Fruit fly (Drosophila melanogaster) whole organism, embryonic: ENCODE data around the gene Ide.
A peak's percentile ranks its signal among the peaks of the same experiment; 100 is the strongest.

Source experiments
- Aef1 ChIP-seq: fragments of 200-800 bp; sonication (Bioruptor generic); IDR thresholded peaks from 3 replicates; pipeline ENCODE4 v1.3.6; 2022; ENCODE audit warnings: missing biosample characterization, missing genetic modification characterization
- Antp ChIP-seq: fragments of 200-800 bp; sonication (Bioruptor generic); optimal IDR thresholded peaks from 3 replicates; lab custom pipeline; 2016; ENCODE audit warnings: missing biosample characterization, missing genetic modification characterization
- Atf3 ChIP-seq: fragments of 200-800 bp; sonication (Bioruptor generic); optimal IDR thresholded peaks from 3 replicates; lab custom pipeline; 2016; ENCODE audit warnings: missing biosample characterization, missing genetic modification characterization
- Bgb ChIP-seq: fragments of 200-800 bp; sonication (Bioruptor generic); IDR thresholded peaks from 2 replicates; pipeline ENCODE4 v1.3.6; 2022; ENCODE audit warnings: missing biosample characterization, missing genetic modification characterization; ENCODE audit not compliant: partially characterized antibody
- CG10209 ChIP-seq: fragments of 200-800 bp; sonication (Bioruptor generic); optimal IDR thresholded peaks from 3 replicates; lab custom pipeline; 2017; ENCODE audit warnings: missing biosample characterization, mild to moderate bottlenecking, missing genetic modification characterization, missing genetic modification reagents
- CG10267 ChIP-seq: fragments of 200-800 bp; sonication (Bioruptor generic); optimal IDR thresholded peaks from 2 replicates; lab custom pipeline; 2018; ENCODE audit warnings: missing biosample characterization, mild to moderate bottlenecking, missing genetic modification characterization, moderate library complexity
- CG10431 ChIP-seq: fragments of 200-800 bp; sonication (Bioruptor generic); optimal IDR thresholded peaks from 3 replicates; lab custom pipeline; 2018; ENCODE audit warnings: missing biosample characterization, mild to moderate bottlenecking, missing genetic modification characterization
- CG11085 ChIP-seq: fragments of 200-800 bp; sonication (Bioruptor generic); IDR thresholded peaks from 2 replicates; pipeline ENCODE4 v1.3.6; 2022; ENCODE audit warnings: missing biosample characterization, missing genetic modification characterization
- CG11093 ChIP-seq: fragments of 200-800 bp; sonication (Bioruptor generic); IDR thresholded peaks from 3 replicates; pipeline ENCODE4 v1.3.6; 2022; ENCODE audit warnings: missing biosample characterization, missing genetic modification characterization
- CG17359 ChIP-seq: fragments of 200-800 bp; sonication (Bioruptor generic); optimal IDR thresholded peaks from 3 replicates; lab custom pipeline; 2018; ENCODE audit warnings: missing biosample characterization, mild to moderate bottlenecking, missing genetic modification characterization, moderate library complexity
- CG18011 ChIP-seq: fragments of 200-800 bp; sonication (Bioruptor generic); optimal IDR thresholded peaks from 2 replicates; lab custom pipeline; 2017; ENCODE audit warnings: missing biosample characterization, missing genetic modification characterization, mild to moderate bottlenecking, moderate library complexity, missing genotype
- CG18476 ChIP-seq: fragments of 200-800 bp; sonication (Bioruptor generic); optimal IDR thresholded peaks from 2 replicates; lab custom pipeline; 2016; ENCODE audit warnings: missing biosample characterization, mild to moderate bottlenecking, missing genetic modification characterization
- CG2129 ChIP-seq: fragments of 200-800 bp; sonication (Bioruptor generic); IDR thresholded peaks from 2 replicates; pipeline ENCODE4 v1.3.6; 2022; ENCODE audit warnings: missing biosample characterization, missing genetic modification characterization; ENCODE audit not compliant: partially characterized antibody
- CG30020 ChIP-seq: fragments of 200-800 bp; optimal IDR thresholded peaks from 2 replicates; lab custom pipeline; 2019; ENCODE audit warnings: missing biosample characterization, mild to moderate bottlenecking, missing genetic modification characterization, moderate library complexity
- CG4282 ChIP-seq: fragments of 200-800 bp; sonication (Bioruptor generic); optimal IDR thresholded peaks from 2 replicates; lab custom pipeline; 2016; ENCODE audit warnings: missing biosample characterization, missing genetic modification characterization
- CG4360 ChIP-seq: fragments of 200-800 bp; sonication (Bioruptor generic); IDR thresholded peaks from 2 replicates; pipeline ENCODE4 v1.3.6; 2022; ENCODE audit warnings: missing biosample characterization, missing genetic modification characterization
- CG6272 ChIP-seq: fragments of 200-800 bp; sonication (Bioruptor generic); IDR thresholded peaks from 2 replicates; pipeline ENCODE4 v1.3.6; 2022; ENCODE audit warnings: missing biosample characterization, missing genetic modification characterization
- CG7357 ChIP-seq: fragments of 200-800 bp; sonication (Bioruptor generic); IDR thresholded peaks from 3 replicates; pipeline ENCODE4 v1.3.6; 2022; ENCODE audit warnings: missing biosample characterization, missing genetic modification characterization
- CG7786 ChIP-seq: fragments of 200-800 bp; sonication (Bioruptor generic); optimal IDR thresholded peaks from 2 replicates; lab custom pipeline; 2016; ENCODE audit warnings: missing biosample characterization, missing genetic modification characterization
- CG8388 ChIP-seq: fragments of 200-800 bp; sonication (Bioruptor generic); optimal IDR thresholded peaks from 2 replicates; lab custom pipeline; 2019; ENCODE audit warnings: missing biosample characterization, mild to moderate bottlenecking, missing genetic modification characterization, moderate library complexity
- CG9215 ChIP-seq: fragments of 200-800 bp; sonication (Bioruptor generic); IDR thresholded peaks from 2 replicates; pipeline ENCODE4 v1.3.6; 2022; ENCODE audit warnings: missing biosample characterization, missing genetic modification characterization
- CTCF ChIP-seq: fragments of 200-800 bp; sonication (Bioruptor generic); optimal IDR thresholded peaks from 2 replicates; lab custom pipeline; 2017; ENCODE audit warnings: missing biosample characterization, mild to moderate bottlenecking, missing genetic modification characterization, moderate library complexity
- Dad ChIP-seq: fragments of 200-800 bp; sonication (Bioruptor generic); optimal IDR thresholded peaks from 3 replicates; lab custom pipeline; 2016; ENCODE audit warnings: missing biosample characterization, missing genetic modification characterization
- Jarid2 ChIP-seq: fragments of 200-800 bp; sonication (Bioruptor generic); optimal IDR thresholded peaks from 3 replicates; lab custom pipeline; 2017; ENCODE audit warnings: mild to moderate bottlenecking, missing biosample characterization, missing genetic modification reagents, missing genetic modification characterization
- MTF-1 ChIP-seq: fragments of 200-800 bp; sonication (Bioruptor generic); optimal IDR thresholded peaks from 2 replicates; lab custom pipeline; 2018; ENCODE audit warnings: missing biosample characterization, mild to moderate bottlenecking, missing genetic modification characterization, borderline replicate concordance
- Med ChIP-seq: fragments of 200-800 bp; sonication (Bioruptor generic); peaks from one replicate; lab custom pipeline; 2016; ENCODE audit warnings: missing biosample characterization, missing genetic modification characterization, mild to moderate bottlenecking, inconsistent platforms, moderate library complexity
- Myb ChIP-seq: fragments of 200-800 bp; sonication (Bioruptor generic); optimal IDR thresholded peaks from 2 replicates; lab custom pipeline; 2016; ENCODE audit warnings: missing biosample characterization, missing genetic modification characterization
- NFAT ChIP-seq: fragments of 200-800 bp; sonication (Bioruptor generic); IDR thresholded peaks from 2 replicates; pipeline ENCODE4 v1.3.6; 2022; ENCODE audit warnings: missing biosample characterization, missing genetic modification characterization
- Oaz ChIP-seq: fragments of 200-800 bp; sonication (Bioruptor generic); IDR thresholded peaks from 2 replicates; pipeline ENCODE4 v1.3.6; 2022; ENCODE audit warnings: missing biosample characterization, missing genetic modification characterization
- Opbp ChIP-seq: fragments of 200-800 bp; sonication (Bioruptor generic); IDR thresholded peaks from 3 replicates; pipeline ENCODE4 v1.3.6; 2022; ENCODE audit warnings: missing biosample characterization, missing genetic modification characterization; ENCODE audit not compliant: partially characterized antibody
- Sry-δ ChIP-seq: fragments of 200-800 bp; sonication (Bioruptor generic); optimal IDR thresholded peaks from 2 replicates; lab custom pipeline; 2016; ENCODE audit warnings: missing biosample characterization, missing genetic modification characterization
- TFAM ChIP-seq: fragments of 200-800 bp; sonication (Bioruptor generic); optimal IDR thresholded peaks from 2 replicates; lab custom pipeline; 2017; ENCODE audit warnings: missing biosample characterization, missing genetic modification characterization, inconsistent platforms
- Tbp ChIP-seq: fragments of >200 bp; optimal IDR thresholded peaks from 2 replicates; lab custom pipeline; 2018; ENCODE audit warnings: missing biosample characterization, missing genetic modification characterization
- btn ChIP-seq: fragments of 200-800 bp; sonication (Bioruptor generic); optimal IDR thresholded peaks from 2 replicates; lab custom pipeline; 2016; ENCODE audit warnings: missing biosample characterization, missing genetic modification characterization
- croc ChIP-seq: fragments of 200-800 bp; sonication (Bioruptor generic); conservative IDR thresholded peaks from 3 replicates; pipeline ENCODE4 v1.3.6; 2022; ENCODE audit warnings: missing biosample characterization, missing genetic modification characterization
- crp ChIP-seq, 2 experiments: fragments of 200-800 bp; sonication (Bioruptor generic); optimal IDR thresholded peaks; 2 replicates in 1 of 2; 3 replicates in 1 of 2; lab custom pipeline; 2017; ENCODE audit warnings: missing biosample characterization in 2 of 2, missing genetic modification characterization in 2 of 2, mild to moderate bottlenecking in 1 of 2, moderate library complexity in 1 of 2
- cwo ChIP-seq: fragments of 200-800 bp; sonication (Bioruptor generic); optimal IDR thresholded peaks from 3 replicates; lab custom pipeline; 2017; ENCODE audit warnings: missing biosample characterization, missing genetic modification characterization, mild to moderate bottlenecking, moderate library complexity, missing genetic modification reagents
- dimm ChIP-seq: fragments of 200-800 bp; sonication (Bioruptor generic); IDR thresholded peaks from 2 replicates; pipeline ENCODE4 v1.3.6; 2022; ENCODE audit warnings: missing biosample characterization, missing genetic modification characterization
- disco-r ChIP-seq: fragments of 200-800 bp; sonication (Bioruptor generic); optimal IDR thresholded peaks from 2 replicates; lab custom pipeline; 2016; ENCODE audit warnings: missing biosample characterization, missing genetic modification characterization
- dmrt11E ChIP-seq: fragments of 200-800 bp; sonication (Bioruptor generic); optimal IDR thresholded peaks from 3 replicates; lab custom pipeline; 2018; ENCODE audit warnings: missing biosample characterization, mild to moderate bottlenecking, missing genetic modification characterization, moderate library complexity
- gce ChIP-seq: fragments of 200-800 bp; sonication (Bioruptor generic); IDR thresholded peaks from 3 replicates; pipeline ENCODE4 v1.3.6; 2022; ENCODE audit warnings: missing biosample characterization, missing genetic modification characterization
- gfzf ChIP-seq: fragments of 200-800 bp; sonication (Bioruptor generic); optimal IDR thresholded peaks from 2 replicates; lab custom pipeline; 2016; ENCODE audit warnings: missing biosample characterization, mild to moderate bottlenecking, missing genetic modification characterization, moderate library complexity
- ind ChIP-seq: fragments of 200-800 bp; sonication (Bioruptor generic); optimal IDR thresholded peaks from 3 replicates; lab custom pipeline; 2016; ENCODE audit warnings: missing biosample characterization, missing genetic modification characterization
- inv ChIP-seq: fragments of 200-800 bp; sonication (Bioruptor generic); IDR thresholded peaks from 2 replicates; pipeline ENCODE4 v1.3.6; 2022; ENCODE audit warnings: missing biosample characterization, missing genetic modification characterization; ENCODE audit not compliant: partially characterized antibody
- jing ChIP-seq: fragments of 200-800 bp; sonication (Bioruptor generic); optimal IDR thresholded peaks from 2 replicates; lab custom pipeline; 2018; ENCODE audit warnings: missing biosample characterization, mild to moderate bottlenecking, missing genetic modification characterization
- nerfin-2 ChIP-seq: fragments of 200-800 bp; sonication (Bioruptor generic); IDR thresholded peaks from 2 replicates; pipeline ENCODE4 v1.3.6; 2022; ENCODE audit warnings: missing biosample characterization, missing genetic modification characterization; ENCODE audit not compliant: partially characterized antibody
- pfk ChIP-seq: fragments of 200-800 bp; sonication (Bioruptor generic); optimal IDR thresholded peaks from 2 replicates; lab custom pipeline; 2018; ENCODE audit warnings: missing biosample characterization, mild to moderate bottlenecking, missing genetic modification characterization, moderate library complexity
- phol ChIP-seq: fragments of 200-800 bp; sonication (Bioruptor generic); optimal IDR thresholded peaks from 3 replicates; lab custom pipeline; 2018; ENCODE audit warnings: missing biosample characterization, mild to moderate bottlenecking, missing genetic modification characterization, moderate library complexity
- pita ChIP-seq: fragments of 200-800 bp; sonication (Bioruptor generic); optimal IDR thresholded peaks from 2 replicates; lab custom pipeline; 2017; ENCODE audit warnings: missing biosample characterization, mild to moderate bottlenecking, missing genetic modification characterization
- sisA ChIP-seq: fragments of 200-800 bp; sonication (Bioruptor generic); IDR thresholded peaks from 2 replicates; pipeline ENCODE4 v1.3.6; 2022; ENCODE audit warnings: missing biosample characterization, missing genetic modification characterization
- stc ChIP-seq: fragments of 200-800 bp; sonication (Bioruptor generic); IDR thresholded peaks from 2 replicates; pipeline ENCODE4 v1.3.6; 2022; ENCODE audit warnings: missing biosample characterization, missing genetic modification characterization
- trh ChIP-seq: fragments of 200-800 bp; sonication (Bioruptor generic); optimal IDR thresholded peaks from 2 replicates; lab custom pipeline; 2016; ENCODE audit warnings: missing biosample characterization, missing genetic modification characterization

The Ide gene

dm6 chr3L:20388983-20389382, 13.3 kb upstream of the Ide start (continued):
- TF ChIP-seq MTF-1 (GFP tag; lab: Kevin White, UChicago) (no peak), CG4360 (GFP tag; lab: Robert Waterston, UW) (no peak), CG18011 (GFP tag; lab: Kevin White, UChicago) (no peak), CG8388 (no peak), Antp (peak; percentile 59), Sry-δ (GFP tag; lab: Kevin White, UChicago) (no peak), CG18476 (no peak), CG2129 (GFP tag; lab: Robert Waterston, UW) (no peak), CG17359 (tag; lab: Kevin White, UChicago) (peak; percentile 43), Dad (GFP tag; lab: Kevin White, UChicago) (no peak), Opbp (GFP tag; lab: Robert Waterston, UW) (no peak), ind (GFP tag; lab: Kevin White, UChicago) (peak; percentile 36), cwo (GFP tag; lab: Kevin White, UChicago) (peak; percentile 89), CG7786 (GFP tag; lab: Kevin White, UChicago) (peak; percentile 31), nerfin-2 (GFP tag; lab: Robert Waterston, UW) (no peak), trh (GFP tag; lab: Kevin White, UChicago) (no peak), CG10209 (GFP tag; lab: Kevin White, UChicago) (peak; percentile 28), inv (GFP tag; lab: Robert Waterston, UW) (no peak), Med (GFP tag; lab: Kevin White, UChicago) (peak; percentile 92), jing (GFP tag; lab: Kevin White, UChicago) (no peak), CG6272 (GFP tag; lab: Robert Waterston, UW) (no peak), Myb (GFP tag; lab: Kevin White, UChicago) (peak; percentile 13), NFAT (GFP tag; lab: Robert Waterston, UW) (no peak; the same call in 1 of the 2 replicates), pfk (GFP tag; lab: Kevin White, UChicago) (no peak), phol (no peak), dmrt11E (tag; lab: Kevin White, UChicago) (peak; percentile 17), sisA (GFP tag; lab: Robert Waterston, UW) (0 out of 2 replicates have a peak, but pooled peaks have one; percentile 19), CG10431 (GFP tag; lab: Kevin White, UChicago) (no peak), Aef1 (GFP tag; lab: Robert Waterston, UW) (peak; percentile 57; the same call in 2 of the 3 replicates), CG30020 (tag; lab: Kevin White, UChicago) (no peak), croc (no peak), Atf3 (GFP tag; lab: Kevin White, UChicago) (no peak), CG9215 (no peak), CG7357 (GFP tag; lab: Robert Waterston, UW) (no peak), CG10267 (tag; lab: Kevin White, UChicago) (no peak), CG11085 (GFP tag; lab: Robert Waterston, UW) (no peak), gce (no peak), TFAM (GFP tag; lab: Kevin White, UChicago) (no peak), Tbp (GFP tag; lab: Kevin White, UChicago) (no peak), Oaz (GFP tag; lab: Robert Waterston, UW) (no peak), CTCF (GFP tag; lab: Kevin White, UChicago) (no peak), pita (GFP tag; lab: Kevin White, UChicago) (no peak), CG4282 (GFP tag; lab: Kevin White, UChicago) (no peak), Jarid2 (GFP tag; lab: Kevin White, UChicago) (no peak), Bgb (no peak), disco-r (GFP tag; lab: Kevin White, UChicago) (no peak), stc (GFP tag; lab: Robert Waterston, UW) (no peak), crp (GFP tag; optimal IDR thresholded peaks at IDR 0.05; lab: Kevin White, UChicago) (no peak), CG11093 (GFP tag; lab: Robert Waterston, UW) (no peak), btn (GFP tag; lab: Kevin White, UChicago) (no peak), gfzf (GFP tag; lab: Kevin White, UChicago) (no peak), dimm (GFP tag; lab: Robert Waterston, UW) (no peak; the same call in 1 of the 2 replicates)
